Fruit fly (Drosophila melanogaster): ENCODE results near the gene TwdlK.

The TwdlK gene

DNA sequence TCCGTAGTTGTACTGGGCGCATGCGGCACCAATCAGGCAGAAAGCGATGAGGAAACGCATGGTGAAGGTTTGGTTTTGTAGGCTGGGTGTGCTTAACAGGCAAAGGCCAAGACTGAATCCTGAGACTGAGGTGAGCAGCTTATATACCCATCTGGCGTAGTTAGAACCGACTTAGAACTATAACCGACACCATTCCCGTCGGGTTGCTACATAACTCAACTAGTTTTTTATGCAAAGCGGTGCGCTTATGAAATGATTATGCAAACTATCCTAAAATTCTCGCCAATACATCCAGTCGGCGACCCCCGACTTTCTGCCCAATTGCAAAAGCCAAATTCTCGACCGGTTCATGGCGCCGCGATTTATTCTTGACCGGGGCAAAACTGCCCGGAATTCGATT, 1.9 kb downstream of the TwdlK start, which contains the start of gene TwdlO:
TwdlO (minus strand) TSS at position 101 of the 400 bp plus-strand sequence.
- TF ChIP-seq D1 (tag; optimal IDR thresholded peaks at IDR 0.05) (no peak), CG13204 (GFP tag; optimal IDR thresholded peaks at IDR 0.05) (no peak), Pif1A (GFP tag; optimal IDR thresholded peaks at IDR 0.05) (no peak), CG34367 (tag; optimal IDR thresholded peaks at IDR 0.05) (no peak), CG17806 (tag; optimal IDR thresholded peaks at IDR 0.05) (no peak), CG8301 (tag; optimal IDR thresholded peaks at IDR 0.05) (no peak), CG14655 (GFP tag; optimal IDR thresholded peaks at IDR 0.05) (no peak), CG10348 (GFP tag; IDR thresholded peaks at IDR 0.05) (no peak), rn (GFP tag; IDR thresholded peaks at IDR 0.05) (no peak), CG15710 (tag; optimal IDR thresholded peaks at IDR 0.05) (no peak), EcR (GFP tag; optimal IDR thresholded peaks at IDR 0.05) (no peak), Pif1B (GFP tag; optimal IDR thresholded peaks at IDR 0.05) (no peak), CG9948 (tag; optimal IDR thresholded peaks at IDR 0.05) (no peak)

DNA sequence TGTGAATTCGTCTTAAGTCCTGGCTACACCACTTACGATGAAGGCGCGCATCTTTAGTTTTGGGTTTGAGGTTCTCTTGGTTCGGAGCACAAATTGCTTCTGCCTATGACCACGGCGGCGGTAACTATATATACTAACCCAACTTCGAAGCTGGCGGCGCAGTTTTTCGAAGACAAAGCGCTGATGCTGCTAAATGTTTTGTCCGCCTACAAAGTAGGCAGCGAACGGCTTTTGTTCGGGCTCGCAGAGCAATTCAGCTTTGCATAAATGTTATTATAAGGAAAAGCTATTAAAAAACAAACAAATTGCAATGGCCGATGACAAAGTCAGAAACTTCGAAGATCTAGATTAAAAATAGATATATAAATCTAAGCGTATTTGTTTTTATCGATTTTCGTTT, 3.0 kb downstream of the TwdlK start, which contains the start of gene TwdlL:
TwdlL (minus strand) TSS at position 101 of the 400 bp plus-strand sequence.
- TF ChIP-seq EcR (GFP tag; optimal IDR thresholded peaks at IDR 0.05) (no peak), Pif1A (GFP tag; optimal IDR thresholded peaks at IDR 0.05) (no peak), Ets98B (GFP tag; IDR thresholded peaks at IDR 0.05) (no peak), Pif1B (GFP tag; optimal IDR thresholded peaks at IDR 0.05) (no peak), gl (tag; optimal IDR thresholded peaks at IDR 0.05) (no peak), rn (GFP tag; IDR thresholded peaks at IDR 0.05) (no peak), Snoo (tag; optimal IDR thresholded peaks at IDR 0.05) (no peak), CG34367 (tag; optimal IDR thresholded peaks at IDR 0.05) (no peak), CG4496 (GFP tag; IDR thresholded peaks at IDR 0.05) (no peak), CG14655 (GFP tag; optimal IDR thresholded peaks at IDR 0.05) (no peak), CG12605 (GFP tag; IDR thresholded peaks at IDR 0.05) (no peak), CG32121 (GFP tag; IDR thresholded peaks at IDR 0.05) (no peak), CG9948 (tag; optimal IDR thresholded peaks at IDR 0.05) (no peak), CG10348 (GFP tag; IDR thresholded peaks at IDR 0.05) (no peak), CG13204 (GFP tag; optimal IDR thresholded peaks at IDR 0.05) (no peak), CG8159 (tag; optimal IDR thresholded peaks at IDR 0.05) (no peak), CG17806 (tag; optimal IDR thresholded peaks at IDR 0.05) (no peak), CG15710 (tag; optimal IDR thresholded peaks at IDR 0.05) (no peak)

- TF ChIP-seq EcR (GFP tag; optimal IDR thresholded peaks at IDR 0.05) (no peak), CG14655 (GFP tag; optimal IDR thresholded peaks at IDR 0.05) (no peak), fd96Ca (GFP tag; IDR thresholded peaks at IDR 0.05) (no peak)
Measured at dm6 chr3R:26623493-26623956, 5.0 kb downstream of the TwdlK start, which contains the start of gene TwdlB. TwdlB (minus strand) TSS chr3R:26623543.

DNA sequence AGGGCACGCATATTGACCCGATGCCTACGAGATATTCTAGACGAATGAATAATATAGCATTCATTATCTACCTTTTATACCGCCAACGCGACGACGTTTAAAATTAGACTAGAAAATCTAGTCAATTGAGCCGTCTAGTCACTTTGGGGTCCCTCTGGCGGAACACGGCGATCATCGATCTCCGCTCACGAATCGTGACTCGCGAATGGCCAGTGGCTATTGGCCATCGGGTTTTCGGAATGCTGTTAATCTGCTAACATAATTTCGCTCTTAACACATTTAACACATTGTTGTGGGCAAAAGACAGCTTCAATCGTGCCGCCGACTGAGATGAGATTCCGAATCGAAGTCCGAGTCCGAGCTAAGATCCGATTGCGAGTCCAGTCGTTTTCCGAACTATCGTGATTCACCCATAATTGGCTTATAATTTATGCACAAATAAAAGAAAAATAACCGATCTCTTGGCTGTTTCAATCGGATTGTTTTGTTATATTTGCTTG, 7.2 kb downstream of the TwdlK start, which contains the start of gene TwdlP:
TwdlP (minus strand) TSS at position 51 of the 500 bp plus-strand sequence.
- TF ChIP-seq gl (tag; optimal IDR thresholded peaks at IDR 0.05) (no peak), CG34367 (tag; optimal IDR thresholded peaks at IDR 0.05) (no peak)

DNA sequence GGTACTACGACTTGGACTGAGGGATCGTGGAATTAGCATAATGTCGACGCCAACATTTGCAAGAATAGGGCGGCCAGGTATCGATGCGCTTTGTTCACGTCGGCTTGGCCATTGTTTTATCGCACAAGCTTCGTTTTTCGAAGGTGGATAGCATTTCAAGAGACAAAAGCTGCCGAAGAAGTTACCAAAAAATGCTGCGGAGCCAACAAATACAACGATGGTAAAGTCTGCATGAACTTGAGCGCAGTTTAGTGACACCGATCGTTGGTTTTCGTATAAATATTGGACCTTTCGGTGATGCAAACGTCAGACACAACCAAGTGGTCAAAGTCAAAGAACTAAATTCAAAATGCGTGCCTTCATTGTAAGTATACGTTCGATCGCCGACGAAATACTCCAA, 9.7 kb downstream of the TwdlK start, which contains the start of gene TwdlM:
TwdlM (plus strand) TSS at position 301 of the 400 bp plus-strand sequence.
- no peak for TF ChIP-seq D1 (tag; optimal IDR thresholded peaks at IDR 0.05)
- TF ChIP-seq CG9948 (tag; optimal IDR thresholded peaks at IDR 0.05): no peak
- no peak for TF ChIP-seq CG17806 (tag; optimal IDR thresholded peaks at IDR 0.05)
- no peak for TF ChIP-seq Snoo (tag; optimal IDR thresholded peaks at IDR 0.05)
- TF ChIP-seq CG4496 (GFP tag; IDR thresholded peaks at IDR 0.05): no peak
- TF ChIP-seq fd96Ca (GFP tag; IDR thresholded peaks at IDR 0.05): no peak
- no peak for TF ChIP-seq gl (tag; optimal IDR thresholded peaks at IDR 0.05)
- TF ChIP-seq CG10348 (GFP tag; IDR thresholded peaks at IDR 0.05): no peak
- no peak for TF ChIP-seq CG8301 (tag; optimal IDR thresholded peaks at IDR 0.05)
- no peak for TF ChIP-seq rn (GFP tag; IDR thresholded peaks at IDR 0.05)
- TF ChIP-seq Ets98B (GFP tag; IDR thresholded peaks at IDR 0.05): no peak
- TF ChIP-seq Pif1A (GFP tag; optimal IDR thresholded peaks at IDR 0.05): no peak
- no peak for TF ChIP-seq EcR (GFP tag; optimal IDR thresholded peaks at IDR 0.05)
- TF ChIP-seq CG8159 (tag; optimal IDR thresholded peaks at IDR 0.05): no peak
- no peak for TF ChIP-seq CG15710 (tag; optimal IDR thresholded peaks at IDR 0.05)
- no peak for TF ChIP-seq Pif1B (GFP tag; optimal IDR thresholded peaks at IDR 0.05)

DNA sequence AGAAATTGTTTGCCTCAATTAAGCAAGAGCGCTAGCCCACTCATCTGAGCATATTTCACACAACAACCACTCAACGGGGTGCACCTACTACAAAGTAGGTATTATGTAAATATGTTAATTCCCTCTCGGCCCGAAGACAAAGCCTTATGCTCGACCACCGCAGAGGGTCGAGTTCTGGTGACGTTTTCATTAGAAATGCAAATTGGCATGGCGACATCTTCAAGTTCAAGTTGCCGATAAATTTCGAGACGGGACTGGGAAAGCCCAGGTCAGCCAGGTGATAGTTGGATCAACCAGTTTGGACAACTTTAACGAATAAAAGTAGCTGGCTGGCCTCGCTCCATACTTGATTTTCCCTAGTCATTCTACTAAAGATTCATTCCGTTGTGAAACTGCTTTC, 13.1 kb downstream of the TwdlK start:
- no peak for TF ChIP-seq CG9948 (tag; optimal IDR thresholded peaks at IDR 0.05)
- no peak for TF ChIP-seq CG13204 (GFP tag; optimal IDR thresholded peaks at IDR 0.05)
- TF ChIP-seq CG17806 (tag; optimal IDR thresholded peaks at IDR 0.05): no peak
- no peak for TF ChIP-seq CG14655 (GFP tag; optimal IDR thresholded peaks at IDR 0.05)
- TF ChIP-seq Ets98B (GFP tag; IDR thresholded peaks at IDR 0.05): no peak
- no peak for TF ChIP-seq CG12605 (GFP tag; IDR thresholded peaks at IDR 0.05)
- no peak for TF ChIP-seq CG8159 (tag; optimal IDR thresholded peaks at IDR 0.05)
- no peak for TF ChIP-seq EcR (GFP tag; optimal IDR thresholded peaks at IDR 0.05)
- TF ChIP-seq Pif1B (GFP tag; optimal IDR thresholded peaks at IDR 0.05): no peak
- no peak for TF ChIP-seq Pif1A (GFP tag; optimal IDR thresholded peaks at IDR 0.05)
- TF ChIP-seq rn (GFP tag; IDR thresholded peaks at IDR 0.05): no peak
- TF ChIP-seq CG34367 (tag; optimal IDR thresholded peaks at IDR 0.05): no peak
- no peak for TF ChIP-seq CG4496 (GFP tag; IDR thresholded peaks at IDR 0.05)
- no peak for TF ChIP-seq CG10348 (GFP tag; IDR thresholded peaks at IDR 0.05)
- TF ChIP-seq fd96Ca (GFP tag; IDR thresholded peaks at IDR 0.05): no peak
- TF ChIP-seq CG32121 (GFP tag; IDR thresholded peaks at IDR 0.05): no peak
- TF ChIP-seq CG8301 (tag; optimal IDR thresholded peaks at IDR 0.05): no peak

Data from whole organism, pupa.